Worm (Caenorhabditis elegans): Measurements from ENCODE around the gene snn-1.

DNA sequence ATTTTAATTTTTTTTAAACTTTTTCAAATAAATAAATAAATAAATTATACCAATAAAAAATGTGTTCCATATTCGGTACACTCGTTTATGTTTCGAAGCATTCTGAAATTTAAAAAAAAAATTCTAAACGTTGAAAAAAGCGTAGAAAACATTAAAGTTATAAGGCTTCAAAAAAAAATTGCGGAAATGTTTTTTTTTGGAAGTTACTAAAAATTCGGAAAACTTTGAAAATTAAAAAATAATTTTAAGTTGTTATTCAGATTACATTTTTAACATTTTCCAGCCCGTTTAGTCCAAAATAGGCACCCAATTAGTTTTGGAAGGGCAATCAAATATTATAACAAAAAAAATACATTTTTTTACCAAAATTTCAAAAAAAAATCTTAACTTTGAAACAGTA lies 11.0 kb downstream of the snn-1 start, which contains the start of gene Y38C1BA.1:
- TF ChIP-seq ama-1 (optimal IDR thresholded peaks at IDR 0.05) (no peak), ets-7 (tag; optimal IDR thresholded peaks at IDR 0.05) (no peak), tra-4 (tag; optimal IDR thresholded peaks at IDR 0.05) (no peak), tbx-37 (GFP tag; conservative IDR thresholded peaks at IDR 0.05) (no peak), scrt-1 (GFP tag; IDR thresholded peaks at IDR 0.05) (no peak), F13C5.2 (tag; optimal IDR thresholded peaks at IDR 0.05) (no peak)
